Fruit fly (Drosophila melanogaster) whole organism, embryonic: ENCODE measurements around the gene CG34163.

Source experiments
- ATbp ChIP-seq: fragments of 200-800 bp; sonication (Bioruptor generic); optimal IDR thresholded peaks from 2 replicates; lab custom pipeline; 2017; ENCODE audit warnings: missing biosample characterization, mild to moderate bottlenecking, missing genetic modification characterization, missing genetic modification reagents
- Aef1 ChIP-seq: fragments of 200-800 bp; sonication (Bioruptor generic); IDR thresholded peaks from 3 replicates; pipeline ENCODE4 v1.3.6; 2022; ENCODE audit warnings: missing biosample characterization, missing genetic modification characterization
- CG10565 ChIP-seq: fragments of 200-800 bp; sonication (Bioruptor generic); optimal IDR thresholded peaks from 3 replicates; lab custom pipeline; 2016; ENCODE audit warnings: missing biosample characterization, mild to moderate bottlenecking, missing genetic modification characterization
- CG11723 ChIP-seq: fragments of 200-800 bp; sonication (Bioruptor generic); optimal IDR thresholded peaks from 2 replicates; lab custom pipeline; 2017; ENCODE audit warnings: missing biosample characterization, mild to moderate bottlenecking, missing genetic modification characterization
- CG12071 ChIP-seq: fragments of 200-800 bp; sonication (Bioruptor generic); optimal IDR thresholded peaks from 3 replicates; lab custom pipeline; 2018; ENCODE audit warnings: missing biosample characterization, mild to moderate bottlenecking, missing genetic modification characterization
- CG14441 ChIP-seq: fragments of 200-800 bp; sonication (Bioruptor generic); IDR thresholded peaks from 2 replicates; pipeline ENCODE4 v1.3.6; 2022; ENCODE audit warnings: missing biosample characterization, missing genetic modification characterization
- CG15696 ChIP-seq: fragments of 200-800 bp; sonication (Bioruptor generic); optimal IDR thresholded peaks from 2 replicates; lab custom pipeline; 2019; ENCODE audit warnings: missing biosample characterization, mild to moderate bottlenecking, missing genetic modification characterization, moderate library complexity
- CG1603 ChIP-seq: fragments of 200-800 bp; sonication (Bioruptor generic); optimal IDR thresholded peaks from 2 replicates; lab custom pipeline; 2019; ENCODE audit warnings: missing biosample characterization, mild to moderate bottlenecking, missing genetic modification characterization, moderate library complexity
- CG17328 ChIP-seq: fragments of 200-800 bp; sonication (Bioruptor generic); IDR thresholded peaks from 2 replicates; pipeline ENCODE4 v1.3.6; 2022; ENCODE audit warnings: missing biosample characterization, missing genetic modification characterization
- CG17829 ChIP-seq: fragments of 200-800 bp; optimal IDR thresholded peaks from 2 replicates; lab custom pipeline; 2019; ENCODE audit warnings: missing biosample characterization, mild to moderate bottlenecking, missing genetic modification characterization, moderate library complexity
- CG17912 ChIP-seq: fragments of 200-800 bp; sonication (Bioruptor generic); optimal IDR thresholded peaks from 2 replicates; lab custom pipeline; 2018; ENCODE audit warnings: missing biosample characterization, mild to moderate bottlenecking, missing genetic modification characterization
- CG2116 ChIP-seq: fragments of 200-800 bp; sonication (Bioruptor generic); optimal IDR thresholded peaks from 3 replicates; lab custom pipeline; 2018; ENCODE audit warnings: missing biosample characterization, mild to moderate bottlenecking, missing genetic modification characterization
- CG2129 ChIP-seq: fragments of 200-800 bp; sonication (Bioruptor generic); IDR thresholded peaks from 2 replicates; pipeline ENCODE4 v1.3.6; 2022; ENCODE audit warnings: missing biosample characterization, missing genetic modification characterization; ENCODE audit not compliant: partially characterized antibody
- CG3065 ChIP-seq: fragments of 200-800 bp; sonication (Bioruptor generic); optimal IDR thresholded peaks from 2 replicates; lab custom pipeline; 2016; ENCODE audit warnings: missing biosample characterization, missing genetic modification characterization
- CG32772 ChIP-seq: fragments of 200-800 bp; sonication (Bioruptor generic); IDR thresholded peaks from 2 replicates; pipeline ENCODE4 v1.3.6; 2022; ENCODE audit warnings: missing biosample characterization, missing genetic modification characterization
- CG34224 ChIP-seq: fragments of 200-800 bp; sonication (Bioruptor generic); IDR thresholded peaks from 3 replicates; pipeline ENCODE4 v1.3.6; 2022; ENCODE audit warnings: missing biosample characterization, missing genetic modification characterization; ENCODE audit not compliant: partially characterized antibody
- CG3838 ChIP-seq: fragments of 200-800 bp; sonication (Bioruptor generic); optimal IDR thresholded peaks from 3 replicates; lab custom pipeline; 2016; ENCODE audit warnings: missing biosample characterization, missing genetic modification characterization
- CG4854 ChIP-seq: fragments of 200-800 bp; sonication (Bioruptor generic); optimal IDR thresholded peaks from 2 replicates; lab custom pipeline; 2016; ENCODE audit warnings: missing biosample characterization, missing genetic modification characterization, inconsistent platforms
- CG8388 ChIP-seq: fragments of 200-800 bp; sonication (Bioruptor generic); optimal IDR thresholded peaks from 2 replicates; lab custom pipeline; 2019; ENCODE audit warnings: missing biosample characterization, mild to moderate bottlenecking, missing genetic modification characterization, moderate library complexity
- CG8924 ChIP-seq: fragments of 200-800 bp; optimal IDR thresholded peaks from 3 replicates; lab custom pipeline; 2019; ENCODE audit warnings: missing biosample characterization, mild to moderate bottlenecking, missing genetic modification characterization, moderate library complexity
- Dll ChIP-seq: fragments of 200-800 bp; sonication (Bioruptor generic); IDR thresholded peaks from 4 replicates; pipeline ENCODE4 v1.3.6; 2022; ENCODE audit warnings: missing biosample characterization, missing genetic modification characterization; ENCODE audit not compliant: partially characterized antibody
- Doc3 ChIP-seq: fragments of 200-800 bp; sonication (Bioruptor generic); IDR thresholded peaks from 3 replicates; pipeline ENCODE4 v1.3.6; 2022; ENCODE audit warnings: missing biosample characterization, missing genetic modification characterization; ENCODE audit not compliant: partially characterized antibody
- E2f1 ChIP-seq: fragments of 200-800 bp; sonication (Bioruptor generic); IDR thresholded peaks from 2 replicates; pipeline ENCODE4 v1.3.6; 2022; ENCODE audit warnings: missing biosample characterization, missing genetic modification characterization
- ERR ChIP-seq: fragments of 200-800 bp; sonication (Bioruptor generic); optimal IDR thresholded peaks from 2 replicates; lab custom pipeline; 2016; ENCODE audit warnings: missing biosample characterization, missing genetic modification characterization
- Fer1 ChIP-seq: fragments of 200-800 bp; sonication (Bioruptor generic); optimal IDR thresholded peaks from 2 replicates; lab custom pipeline; 2017; ENCODE audit warnings: missing biosample characterization, mild to moderate bottlenecking, missing genetic modification characterization
- H15 ChIP-seq: fragments of 200-800 bp; sonication (Bioruptor generic); IDR thresholded peaks from 3 replicates; pipeline ENCODE4 v1.3.6; 2022; ENCODE audit warnings: missing biosample characterization, missing genetic modification characterization
- Hand ChIP-seq: fragments of 200-800 bp; sonication (Bioruptor generic); optimal IDR thresholded peaks from 2 replicates; lab custom pipeline; 2017; ENCODE audit warnings: mild to moderate bottlenecking, missing biosample characterization, missing genetic modification reagents, missing genetic modification characterization
- Mes4 ChIP-seq: fragments of 200-800 bp; sonication (Bioruptor generic); optimal IDR thresholded peaks from 2 replicates; lab custom pipeline; 2016; ENCODE audit warnings: missing biosample characterization, missing genetic modification characterization
- Nf-YC ChIP-seq: fragments of 200-800 bp; optimal IDR thresholded peaks from 3 replicates; lab custom pipeline; 2019; ENCODE audit warnings: missing biosample characterization, mild to moderate bottlenecking, missing genetic modification characterization, moderate library complexity
- NfI ChIP-seq: fragments of 200-800 bp; sonication (Bioruptor generic); optimal IDR thresholded peaks from 3 replicates; lab custom pipeline; 2018; ENCODE audit warnings: missing biosample characterization, mild to moderate bottlenecking, missing genetic modification characterization, moderate library complexity
- Six4 ChIP-seq: fragments of 200-800 bp; sonication (Bioruptor generic); optimal IDR thresholded peaks from 2 replicates; lab custom pipeline; 2016; ENCODE audit warnings: missing biosample characterization, missing genetic modification characterization
- Sox100B ChIP-seq: fragments of 200-800 bp; sonication (Bioruptor generic); optimal IDR thresholded peaks from 3 replicates; lab custom pipeline; 2018; ENCODE audit warnings: missing biosample characterization, mild to moderate bottlenecking, missing genetic modification characterization
- Sry-β ChIP-seq: fragments of 200-800 bp; sonication (Bioruptor generic); optimal IDR thresholded peaks from 2 replicates; lab custom pipeline; 2018; ENCODE audit warnings: missing biosample characterization, mild to moderate bottlenecking, missing genetic modification characterization, moderate library complexity
- Tbp ChIP-seq: fragments of >200 bp; optimal IDR thresholded peaks from 2 replicates; lab custom pipeline; 2018; ENCODE audit warnings: missing biosample characterization, missing genetic modification characterization
- ara ChIP-seq: fragments of 200-800 bp; sonication (Bioruptor generic); IDR thresholded peaks from 2 replicates; pipeline ENCODE4 v1.3.6; 2022; ENCODE audit warnings: missing biosample characterization, missing genetic modification characterization
- ash1 ChIP-seq: fragments of 200-800 bp; sonication (Bioruptor generic); optimal IDR thresholded peaks from 2 replicates; lab custom pipeline; 2018; ENCODE audit warnings: missing biosample characterization, mild to moderate bottlenecking, missing genetic modification characterization
- ci ChIP-seq: fragments of 200-800 bp; sonication (Bioruptor generic); IDR thresholded peaks from 3 replicates; pipeline ENCODE4 v1.3.6; 2022; ENCODE audit warnings: missing biosample characterization, missing genetic modification characterization
- crp ChIP-seq, 2 experiments: fragments of 200-800 bp; sonication (Bioruptor generic); optimal IDR thresholded peaks; 2 replicates in 1 of 2; 3 replicates in 1 of 2; lab custom pipeline; 2017; ENCODE audit warnings: missing biosample characterization in 2 of 2, missing genetic modification characterization in 2 of 2, mild to moderate bottlenecking in 1 of 2, moderate library complexity in 1 of 2
- da ChIP-seq: fragments of 200-800 bp; sonication (Bioruptor generic); optimal IDR thresholded peaks from 2 replicates; lab custom pipeline; 2016; ENCODE audit warnings: missing biosample characterization, missing genetic modification characterization
- dimm ChIP-seq: fragments of 200-800 bp; sonication (Bioruptor generic); IDR thresholded peaks from 2 replicates; pipeline ENCODE4 v1.3.6; 2022; ENCODE audit warnings: missing biosample characterization, missing genetic modification characterization
- emc ChIP-seq: fragments of 200-800 bp; sonication (Bioruptor generic); optimal IDR thresholded peaks from 2 replicates; lab custom pipeline; 2016; ENCODE audit warnings: missing biosample characterization, missing genetic modification characterization
- gcm2 ChIP-seq: fragments of 200-800 bp; sonication (Bioruptor generic); optimal IDR thresholded peaks from 2 replicates; lab custom pipeline; 2016; ENCODE audit warnings: missing biosample characterization, missing genetic modification characterization
- gro ChIP-seq: fragments of 200-800 bp; sonication (Bioruptor generic); optimal IDR thresholded peaks from 2 replicates; lab custom pipeline; 2016; ENCODE audit warnings: missing biosample characterization, missing genetic modification characterization
- hbn ChIP-seq: fragments of 200-800 bp; sonication (Bioruptor generic); IDR thresholded peaks from 2 replicates; pipeline ENCODE4 v1.3.6; 2022; ENCODE audit warnings: missing biosample characterization, missing genetic modification characterization; ENCODE audit not compliant: partially characterized antibody
- insv ChIP-seq, 2 experiments: fragments of 200-800 bp; sonication (Bioruptor generic); optimal IDR thresholded peaks; 3 replicates each; lab custom pipeline; 2016 to 2018; ENCODE audit warnings: missing biosample characterization in 2 of 2, missing genetic modification characterization in 2 of 2
- jigr1 ChIP-seq: fragments of 200-800 bp; sonication (Bioruptor generic); IDR thresholded peaks from 3 replicates; pipeline ENCODE4 v1.3.6; 2022; ENCODE audit warnings: missing biosample characterization, missing genetic modification characterization
- klu ChIP-seq: fragments of 200-800 bp; sonication (Bioruptor generic); IDR thresholded peaks from 2 replicates; pipeline ENCODE4 v1.3.6; 2022; ENCODE audit warnings: missing biosample characterization, missing genetic modification characterization
- lmd ChIP-seq: fragments of 200-800 bp; sonication (Bioruptor generic); IDR thresholded peaks from 2 replicates; pipeline ENCODE4 v1.3.6; 2022; ENCODE audit warnings: missing biosample characterization, missing genetic modification characterization
- nom ChIP-seq: fragments of 200-800 bp; sonication (Bioruptor generic); optimal IDR thresholded peaks from 2 replicates; lab custom pipeline; 2017; ENCODE audit warnings: missing biosample characterization, missing genetic modification characterization, mild to moderate bottlenecking, moderate library complexity, missing genetic modification reagents
- slbo ChIP-seq: fragments of 200-800 bp; sonication (Bioruptor generic); IDR thresholded peaks from 2 replicates; pipeline ENCODE4 v1.3.6; 2022; ENCODE audit warnings: missing biosample characterization, missing genetic modification characterization
- slp2 ChIP-seq: fragments of 200-800 bp; sonication (Bioruptor generic); optimal IDR thresholded peaks from 2 replicates; lab custom pipeline; 2016; ENCODE audit warnings: missing biosample characterization, missing genetic modification characterization

The CG34163 gene

DNA sequence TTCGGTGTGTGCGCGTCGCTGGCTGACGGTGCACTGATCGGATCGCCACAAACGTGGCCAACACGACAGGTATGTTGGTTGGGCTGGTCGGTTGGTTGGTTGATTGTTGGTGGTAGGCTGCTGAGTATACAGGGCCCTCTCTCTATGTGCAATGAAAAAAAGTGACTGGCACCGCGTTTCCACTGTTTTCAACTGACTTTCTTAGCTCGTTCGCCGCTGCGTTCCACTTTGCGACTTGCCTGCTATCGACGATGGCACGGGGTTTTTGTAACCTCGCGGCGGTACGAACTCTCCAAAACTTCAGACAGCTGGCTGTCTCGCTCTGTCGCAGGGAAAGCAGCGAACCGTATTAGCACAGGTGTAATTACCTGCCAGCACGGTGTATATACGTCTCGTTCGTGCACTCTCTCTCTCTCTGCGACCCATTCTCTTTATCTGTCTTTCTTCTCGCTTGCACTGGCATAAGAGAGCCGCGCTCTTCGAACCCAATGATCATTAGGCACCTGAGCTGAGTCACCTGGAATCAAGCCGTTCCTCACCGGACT lies 17.1 kb upstream of the CG34163 start (continued):
- TF ChIP-seq klu (GFP tag; lab: Robert Waterston, UW), result no peak
- TF ChIP-seq Hand (GFP tag; lab: Kevin White, UChicago), result no peak
- no peak for TF ChIP-seq gcm2 (GFP tag; lab: Kevin White, UChicago)
- TF ChIP-seq ATbp (GFP tag; lab: Kevin White, UChicago), result no peak
- TF ChIP-seq NfI (GFP tag; lab: Kevin White, UChicago), result no peak
- TF ChIP-seq ERR (GFP tag; lab: Kevin White, UChicago), result no peak
- peak; percentile 77; the same call in 2 of the 3 replicates for TF ChIP-seq ci
- no peak for TF ChIP-seq lmd (GFP tag; lab: Robert Waterston, UW)
- TF ChIP-seq E2f1, result no peak; the same call in 1 of the 2 replicates
- no peak for TF ChIP-seq CG34224 (GFP tag; lab: Robert Waterston, UW)
- TF ChIP-seq crp (GFP tag; optimal IDR thresholded peaks at IDR 0.05; lab: Kevin White, UChicago), result no peak
- TF ChIP-seq Tbp (GFP tag; lab: Kevin White, UChicago), result no peak
- peak; percentile 9 for TF ChIP-seq CG1603 (tag; lab: Kevin White, UChicago)
- TF ChIP-seq CG10565, result no peak
- TF ChIP-seq dimm (GFP tag; lab: Robert Waterston, UW), result no peak
- no peak for TF ChIP-seq gro (GFP tag; lab: Kevin White, UChicago)
- peak; percentile 27 for TF ChIP-seq nom (GFP tag; lab: Kevin White, UChicago)
- TF ChIP-seq Sox100B (GFP tag; lab: Kevin White, UChicago), result no peak
- TF ChIP-seq Dll (GFP tag; lab: Robert Waterston, UW), result no peak
- 0 out of 2 replicates have a peak, but pooled peaks have one; percentile 31 for TF ChIP-seq CG32772 (GFP tag; lab: Robert Waterston, UW)
- no peak for TF ChIP-seq Sry-β (GFP tag; lab: Kevin White, UChicago)
- no peak for TF ChIP-seq Mes4 (GFP tag; lab: Kevin White, UChicago)
- TF ChIP-seq Six4 (GFP tag; lab: Kevin White, UChicago), result no peak
- TF ChIP-seq CG2129 (GFP tag; lab: Robert Waterston, UW), result no peak
- TF ChIP-seq CG11723 (GFP tag; lab: Kevin White, UChicago), result no peak
- peak; percentile 47 for TF ChIP-seq CG8924 (tag; lab: Kevin White, UChicago)
- 0 out of 2 replicates have a peak, but pooled peaks have one; percentile 39 for TF ChIP-seq CG14441 (GFP tag; lab: Robert Waterston, UW)
- TF ChIP-seq slbo (GFP tag; lab: Robert Waterston, UW), result peak; percentile 59
- TF ChIP-seq slp2 (GFP tag; lab: Kevin White, UChicago), result no peak
- no peak for TF ChIP-seq ash1 (GFP tag; lab: Kevin White, UChicago)
- no peak for TF ChIP-seq CG17912 (GFP tag; lab: Kevin White, UChicago)
- TF ChIP-seq Fer1 (GFP tag; lab: Kevin White, UChicago), result peak; percentile 14
- peak; percentile 1 for TF ChIP-seq CG17829 (tag; lab: Kevin White, UChicago)
- TF ChIP-seq ara, result no peak
- peak; percentile 9 for TF ChIP-seq da (GFP tag; lab: Kevin White, UChicago)
- TF ChIP-seq CG17328 (GFP tag; lab: Robert Waterston, UW), result no peak
- no peak for TF ChIP-seq CG3065 (GFP tag; lab: Kevin White, UChicago)
- no peak for TF ChIP-seq hbn (GFP tag; lab: Robert Waterston, UW)
- no peak for TF ChIP-seq H15
- TF ChIP-seq CG4854 (GFP tag; lab: Kevin White, UChicago), result no peak
- TF ChIP-seq CG2116 (GFP tag; lab: Kevin White, UChicago), result no peak
- TF ChIP-seq Aef1, result no peak
- TF ChIP-seq CG12071 (GFP tag; lab: Kevin White, UChicago), result peak; percentile 23
- peak; percentile 73 for TF ChIP-seq Nf-YC (tag; lab: Kevin White, UChicago)
- TF ChIP-seq emc (GFP tag; lab: Kevin White, UChicago), result no peak
- TF ChIP-seq CG3838 (GFP tag; lab: Kevin White, UChicago), result no peak
- TF ChIP-seq insv (GFP tag; optimal IDR thresholded peaks at IDR 0.05; lab: Kevin White, UChicago), result peak in 1 of 2 experiments; percentile 51
- no peak for TF ChIP-seq jigr1 (GFP tag; lab: Robert Waterston, UW)
- TF ChIP-seq Doc3 (GFP tag; lab: Robert Waterston, UW), result no peak
- TF ChIP-seq CG8388 (GFP tag; lab: Kevin White, UChicago), result no peak
- TF ChIP-seq CG15696 (tag; lab: Kevin White, UChicago), result no peak
